Fruit fly (Drosophila melanogaster) whole organism, embryonic: ENCODE measurements around the gene Eig71Ec.
A peak's percentile ranks its signal among the peaks of the same experiment; 100 is the strongest.

Source experiments
- Asciz ChIP-seq: fragments of 200-800 bp; sonication (Bioruptor generic); optimal IDR thresholded peaks from 2 replicates; lab custom pipeline; 2017; ENCODE audit warnings: missing biosample characterization, mild to moderate bottlenecking, missing genetic modification characterization, missing genetic modification reagents
- Bgb ChIP-seq: fragments of 200-800 bp; sonication (Bioruptor generic); IDR thresholded peaks from 2 replicates; pipeline ENCODE4 v1.3.6; 2022; ENCODE audit warnings: missing biosample characterization, missing genetic modification characterization; ENCODE audit not compliant: partially characterized antibody
- BtbVII ChIP-seq: fragments of 200-800 bp; sonication (Bioruptor generic); optimal IDR thresholded peaks from 3 replicates; lab custom pipeline; 2017; ENCODE audit warnings: missing biosample characterization, mild to moderate bottlenecking, missing genetic modification characterization
- CG10147 ChIP-seq: fragments of 200-800 bp; sonication (Bioruptor generic); optimal IDR thresholded peaks from 2 replicates; lab custom pipeline; 2019; ENCODE audit warnings: missing biosample characterization, mild to moderate bottlenecking, missing genetic modification characterization, moderate library complexity
- CG10321 ChIP-seq: fragments of 200-800 bp; sonication (Bioruptor generic); IDR thresholded peaks from 2 replicates; pipeline ENCODE4 v1.3.6; 2022; ENCODE audit warnings: missing biosample characterization, missing genetic modification characterization
- CG10959 ChIP-seq: fragments of 200-800 bp; sonication (Bioruptor generic); IDR thresholded peaks from 2 replicates; pipeline ENCODE4 v1.3.6; 2022; ENCODE audit warnings: missing biosample characterization, missing genetic modification characterization
- CG13894 ChIP-seq: fragments of 200-800 bp; sonication (Bioruptor generic); optimal IDR thresholded peaks from 3 replicates; lab custom pipeline; 2018; ENCODE audit warnings: missing biosample characterization, mild to moderate bottlenecking, missing genetic modification characterization, moderate library complexity
- CG16779 ChIP-seq: fragments of 200-800 bp; sonication (Bioruptor generic); IDR thresholded peaks from 2 replicates; pipeline ENCODE4 v1.3.6; 2022; ENCODE audit warnings: missing biosample characterization, missing genetic modification characterization
- CG16863 ChIP-seq: fragments of 200-800 bp; sonication (Bioruptor generic); optimal IDR thresholded peaks from 3 replicates; lab custom pipeline; 2016; ENCODE audit warnings: missing biosample characterization, missing genetic modification characterization
- CG17328 ChIP-seq: fragments of 200-800 bp; sonication (Bioruptor generic); IDR thresholded peaks from 2 replicates; pipeline ENCODE4 v1.3.6; 2022; ENCODE audit warnings: missing biosample characterization, missing genetic modification characterization
- CG17359 ChIP-seq: fragments of 200-800 bp; sonication (Bioruptor generic); optimal IDR thresholded peaks from 3 replicates; lab custom pipeline; 2018; ENCODE audit warnings: missing biosample characterization, mild to moderate bottlenecking, missing genetic modification characterization, moderate library complexity
- CG2678 ChIP-seq: fragments of 200-800 bp; sonication (Bioruptor generic); optimal IDR thresholded peaks from 3 replicates; lab custom pipeline; 2019; ENCODE audit warnings: missing biosample characterization, mild to moderate bottlenecking, missing genetic modification characterization, moderate library complexity
- CG31441 ChIP-seq: fragments of 200-800 bp; sonication (Bioruptor generic); IDR thresholded peaks from 2 replicates; pipeline ENCODE4 v1.3.6; 2022; ENCODE audit warnings: missing biosample characterization, missing genetic modification characterization
- CG33557 ChIP-seq: fragments of 200-800 bp; sonication (Bioruptor generic); optimal IDR thresholded peaks from 2 replicates; lab custom pipeline; 2019; ENCODE audit warnings: missing biosample characterization, mild to moderate bottlenecking, missing genetic modification characterization, moderate library complexity
- CG34376 ChIP-seq: fragments of 200-800 bp; sonication (Bioruptor generic); optimal IDR thresholded peaks from 2 replicates; lab custom pipeline; 2018; ENCODE audit warnings: missing biosample characterization, mild to moderate bottlenecking, missing genetic modification characterization
- CG4424 ChIP-seq: fragments of 200-800 bp; sonication (Bioruptor generic); optimal IDR thresholded peaks from 3 replicates; lab custom pipeline; 2016; ENCODE audit warnings: missing biosample characterization, missing genetic modification characterization
- CG6813 ChIP-seq: fragments of 200-800 bp; sonication (Bioruptor generic); optimal IDR thresholded peaks from 2 replicates; lab custom pipeline; 2017; ENCODE audit warnings: missing biosample characterization, missing genetic modification characterization, mild to moderate bottlenecking, moderate library complexity, missing genetic modification reagents
- CG7556 ChIP-seq: fragments of 200-800 bp; sonication (Bioruptor generic); optimal IDR thresholded peaks from 2 replicates; lab custom pipeline; 2017; ENCODE audit warnings: missing biosample characterization, mild to moderate bottlenecking, missing genetic modification characterization
- CG7839 ChIP-seq: fragments of 200-800 bp; sonication (Bioruptor generic); optimal IDR thresholded peaks from 3 replicates; lab custom pipeline; 2018; ENCODE audit warnings: missing biosample characterization, mild to moderate bottlenecking, missing genetic modification characterization, moderate library complexity
- CTCF ChIP-seq: fragments of 200-800 bp; sonication (Bioruptor generic); optimal IDR thresholded peaks from 2 replicates; lab custom pipeline; 2017; ENCODE audit warnings: missing biosample characterization, mild to moderate bottlenecking, missing genetic modification characterization, moderate library complexity
- Camta ChIP-seq: fragments of 200-800 bp; sonication (Bioruptor generic); optimal IDR thresholded peaks from 2 replicates; lab custom pipeline; 2016; ENCODE audit warnings: missing biosample characterization, missing genetic modification characterization
- CoRest ChIP-seq: fragments of 200-800 bp; sonication (Bioruptor generic); optimal IDR thresholded peaks from 3 replicates; lab custom pipeline; 2018; ENCODE audit warnings: missing biosample characterization, mild to moderate bottlenecking, missing genetic modification characterization, moderate library complexity
- Dad ChIP-seq: fragments of 200-800 bp; sonication (Bioruptor generic); optimal IDR thresholded peaks from 3 replicates; lab custom pipeline; 2016; ENCODE audit warnings: missing biosample characterization, missing genetic modification characterization
- Ets65A ChIP-seq: fragments of 200-800 bp; sonication (Bioruptor generic); peaks from one replicate; lab custom pipeline; 2016; ENCODE audit warnings: missing biosample characterization, missing genetic modification characterization
- Kr ChIP-seq: fragments of 200-800 bp; sonication (Bioruptor generic); optimal IDR thresholded peaks from 2 replicates; lab custom pipeline; 2017; ENCODE audit warnings: missing biosample characterization, mild to moderate bottlenecking, missing genetic modification characterization
- Lpt ChIP-seq: fragments of >200 bp; optimal IDR thresholded peaks from 2 replicates; lab custom pipeline; 2018; ENCODE audit warnings: missing biosample characterization, missing genetic modification characterization
- MESR4 ChIP-seq: fragments of 200-800 bp; sonication (Bioruptor generic); optimal IDR thresholded peaks from 2 replicates; lab custom pipeline; 2018; ENCODE audit warnings: missing biosample characterization, mild to moderate bottlenecking, missing genetic modification characterization, moderate library complexity
- Max ChIP-seq: fragments of 200-800 bp; sonication (Bioruptor generic); optimal IDR thresholded peaks from 2 replicates; lab custom pipeline; 2016; ENCODE audit warnings: missing biosample characterization, mild to moderate bottlenecking, missing genetic modification characterization
- Xrp1 ChIP-seq: fragments of 200-800 bp; sonication (Bioruptor generic); IDR thresholded peaks from 2 replicates; pipeline ENCODE4 v1.3.6; 2022; ENCODE audit warnings: missing biosample characterization, missing genetic modification characterization
- ash1 ChIP-seq: fragments of 200-800 bp; sonication (Bioruptor generic); optimal IDR thresholded peaks from 2 replicates; lab custom pipeline; 2018; ENCODE audit warnings: missing biosample characterization, mild to moderate bottlenecking, missing genetic modification characterization
- bowl ChIP-seq: fragments of 200-800 bp; sonication (Bioruptor generic); IDR thresholded peaks from 2 replicates; pipeline ENCODE4 v1.3.6; 2022; ENCODE audit warnings: missing biosample characterization, missing genetic modification characterization
- chinmo ChIP-seq: fragments of 200-800 bp; sonication (Bioruptor generic); IDR thresholded peaks from 4 replicates; pipeline ENCODE4 v1.3.6; 2022; ENCODE audit warnings: missing biosample characterization, missing genetic modification characterization; ENCODE audit not compliant: partially characterized antibody
- ci ChIP-seq: fragments of 200-800 bp; sonication (Bioruptor generic); IDR thresholded peaks from 3 replicates; pipeline ENCODE4 v1.3.6; 2022; ENCODE audit warnings: missing biosample characterization, missing genetic modification characterization
- cwo ChIP-seq: fragments of 200-800 bp; sonication (Bioruptor generic); optimal IDR thresholded peaks from 3 replicates; lab custom pipeline; 2017; ENCODE audit warnings: missing biosample characterization, missing genetic modification characterization, mild to moderate bottlenecking, moderate library complexity, missing genetic modification reagents
- dmrt11E ChIP-seq: fragments of 200-800 bp; sonication (Bioruptor generic); optimal IDR thresholded peaks from 3 replicates; lab custom pipeline; 2018; ENCODE audit warnings: missing biosample characterization, mild to moderate bottlenecking, missing genetic modification characterization, moderate library complexity
- exex ChIP-seq: fragments of 200-800 bp; sonication (Bioruptor generic); optimal IDR thresholded peaks from 4 replicates; lab custom pipeline; 2018; ENCODE audit warnings: missing biosample characterization, mild to moderate bottlenecking, missing genetic modification characterization, moderate library complexity
- gem ChIP-seq: fragments of 200-800 bp; sonication (Bioruptor generic); optimal IDR thresholded peaks from 2 replicates; lab custom pipeline; 2019; ENCODE audit warnings: missing biosample characterization, mild to moderate bottlenecking, missing genetic modification characterization, moderate library complexity
- grn ChIP-seq: fragments of 200-800 bp; sonication (Bioruptor generic); optimal IDR thresholded peaks from 3 replicates; lab custom pipeline; 2017; ENCODE audit warnings: missing biosample characterization, missing genetic modification characterization
- hb ChIP-seq: fragments of 200-800 bp; sonication (Bioruptor generic); IDR thresholded peaks from 3 replicates; pipeline ENCODE4 v1.3.6; 2022; ENCODE audit warnings: missing biosample characterization, missing genetic modification characterization; ENCODE audit not compliant: partially characterized antibody
- ind ChIP-seq: fragments of 200-800 bp; sonication (Bioruptor generic); optimal IDR thresholded peaks from 3 replicates; lab custom pipeline; 2016; ENCODE audit warnings: missing biosample characterization, missing genetic modification characterization
- jigr1 ChIP-seq: fragments of 200-800 bp; sonication (Bioruptor generic); IDR thresholded peaks from 3 replicates; pipeline ENCODE4 v1.3.6; 2022; ENCODE audit warnings: missing biosample characterization, missing genetic modification characterization
- kah ChIP-seq: fragments of 200-800 bp; sonication (Bioruptor generic); optimal IDR thresholded peaks from 2 replicates; lab custom pipeline; 2018; ENCODE audit warnings: missing biosample characterization, mild to moderate bottlenecking, missing genetic modification characterization
- lmd ChIP-seq: fragments of 200-800 bp; sonication (Bioruptor generic); IDR thresholded peaks from 2 replicates; pipeline ENCODE4 v1.3.6; 2022; ENCODE audit warnings: missing biosample characterization, missing genetic modification characterization
- mam ChIP-seq: fragments of 200-800 bp; sonication (Bioruptor generic); optimal IDR thresholded peaks from 3 replicates; lab custom pipeline; 2016; ENCODE audit warnings: missing biosample characterization, missing genetic modification characterization
- pfk ChIP-seq: fragments of 200-800 bp; sonication (Bioruptor generic); optimal IDR thresholded peaks from 2 replicates; lab custom pipeline; 2018; ENCODE audit warnings: missing biosample characterization, mild to moderate bottlenecking, missing genetic modification characterization, moderate library complexity
- sens ChIP-seq: fragments of 200-800 bp; sonication (Bioruptor generic); peaks from one replicate; lab custom pipeline; 2016; ENCODE audit warnings: missing biosample characterization, missing genetic modification characterization
- sim ChIP-seq: fragments of 200-800 bp; sonication (Bioruptor generic); IDR thresholded peaks from 2 replicates; pipeline ENCODE4 v1.3.6; 2022; ENCODE audit warnings: missing biosample characterization, missing genetic modification characterization
- sug ChIP-seq: fragments of 200-800 bp; optimal IDR thresholded peaks from 2 replicates; lab custom pipeline; 2019; ENCODE audit warnings: missing biosample characterization, mild to moderate bottlenecking, missing genetic modification characterization, moderate library complexity
- vnd ChIP-seq: fragments of 200-800 bp; sonication (Bioruptor generic); IDR thresholded peaks from 3 replicates; pipeline ENCODE4 v1.3.6; 2022; ENCODE audit warnings: missing biosample characterization, missing genetic modification characterization; ENCODE audit not compliant: partially characterized antibody
- zf30C ChIP-seq: fragments of 200-800 bp; sonication (Bioruptor generic); optimal IDR thresholded peaks from 3 replicates; lab custom pipeline; 2018; ENCODE audit warnings: missing biosample characterization, mild to moderate bottlenecking, missing genetic modification characterization

Gene Eig71Ec

DNA sequence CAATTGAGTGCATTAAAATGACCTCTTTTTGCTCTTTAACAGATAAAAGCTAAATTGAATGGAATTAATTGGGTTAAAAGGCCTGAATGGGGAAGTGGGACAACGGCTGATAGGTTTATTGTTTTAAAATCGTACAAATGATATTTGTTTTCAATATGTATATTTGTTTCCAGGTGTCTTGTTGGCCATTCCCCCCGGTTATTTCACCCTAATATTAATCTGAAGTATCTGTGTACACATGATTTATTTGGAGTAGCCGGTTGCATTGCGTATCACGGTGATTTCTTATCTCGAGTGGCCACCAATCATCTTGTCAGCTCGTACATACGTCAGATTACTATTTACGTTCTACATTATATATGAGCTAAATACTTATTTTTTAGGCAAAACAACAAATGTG is 15.7 kb downstream of the Eig71Ec start (continued):
- 0 out of 2 replicates have a peak, but pooled peaks have one; percentile 21 for TF ChIP-seq CG10321
- no peak for TF ChIP-seq CG17359 (tag; lab: Kevin White, UChicago)
- TF ChIP-seq sens (GFP tag; lab: Kevin White, UChicago), result peak; percentile 60
- TF ChIP-seq grn (GFP tag; lab: Kevin White, UChicago), result peak; percentile 81
- TF ChIP-seq Kr, result no peak
- no peak for TF ChIP-seq Bgb
- peak; percentile 9 for TF ChIP-seq Camta
- peak; percentile 16 for TF ChIP-seq dmrt11E (tag; lab: Kevin White, UChicago)
- peak; percentile 2 for TF ChIP-seq CG33557 (GFP tag; lab: Kevin White, UChicago)
- no peak for TF ChIP-seq jigr1 (GFP tag; lab: Robert Waterston, UW)
- TF ChIP-seq kah (GFP tag; lab: Kevin White, UChicago), result no peak
- no peak for TF ChIP-seq CG16779 (GFP tag; lab: Robert Waterston, UW)
- TF ChIP-seq ash1 (GFP tag; lab: Kevin White, UChicago), result no peak
- TF ChIP-seq Xrp1 (GFP tag; lab: Robert Waterston, UW), result 0 out of 2 replicates have a peak, but pooled peaks have one; percentile 21
- TF ChIP-seq ci (GFP tag; lab: Robert Waterston, UW), result no peak
- no peak for TF ChIP-seq CG17328 (GFP tag; lab: Robert Waterston, UW)
- TF ChIP-seq cwo, result peak; percentile 30
- TF ChIP-seq Dad, result no peak
- TF ChIP-seq exex (tag; lab: Kevin White, UChicago), result peak; percentile 84
- no peak for TF ChIP-seq CG10147 (GFP tag; lab: Kevin White, UChicago)
- TF ChIP-seq BtbVII (GFP tag; lab: Kevin White, UChicago), result no peak
- TF ChIP-seq CG16863 (GFP tag; lab: Kevin White, UChicago), result no peak
- peak; percentile 65; the same call in 2 of the 4 replicates for TF ChIP-seq chinmo (GFP tag; lab: Robert Waterston, UW)
- no peak for TF ChIP-seq CG7556
- 0 out of 2 replicates have a peak, but pooled peaks have one; percentile 10 for TF ChIP-seq sim
- peak; percentile 58; the same call in 2 of the 3 replicates for TF ChIP-seq vnd (GFP tag; lab: Robert Waterston, UW)
- TF ChIP-seq Max (GFP tag; lab: Kevin White, UChicago), result no peak
- peak; percentile 45 for TF ChIP-seq CG34376 (GFP tag; lab: Kevin White, UChicago)
- TF ChIP-seq Asciz (GFP tag; lab: Kevin White, UChicago), result peak; percentile 3
- peak; percentile 5 for TF ChIP-seq CG2678 (tag; lab: Kevin White, UChicago)
- TF ChIP-seq, all 482 proteins: peak for 25

DNA sequence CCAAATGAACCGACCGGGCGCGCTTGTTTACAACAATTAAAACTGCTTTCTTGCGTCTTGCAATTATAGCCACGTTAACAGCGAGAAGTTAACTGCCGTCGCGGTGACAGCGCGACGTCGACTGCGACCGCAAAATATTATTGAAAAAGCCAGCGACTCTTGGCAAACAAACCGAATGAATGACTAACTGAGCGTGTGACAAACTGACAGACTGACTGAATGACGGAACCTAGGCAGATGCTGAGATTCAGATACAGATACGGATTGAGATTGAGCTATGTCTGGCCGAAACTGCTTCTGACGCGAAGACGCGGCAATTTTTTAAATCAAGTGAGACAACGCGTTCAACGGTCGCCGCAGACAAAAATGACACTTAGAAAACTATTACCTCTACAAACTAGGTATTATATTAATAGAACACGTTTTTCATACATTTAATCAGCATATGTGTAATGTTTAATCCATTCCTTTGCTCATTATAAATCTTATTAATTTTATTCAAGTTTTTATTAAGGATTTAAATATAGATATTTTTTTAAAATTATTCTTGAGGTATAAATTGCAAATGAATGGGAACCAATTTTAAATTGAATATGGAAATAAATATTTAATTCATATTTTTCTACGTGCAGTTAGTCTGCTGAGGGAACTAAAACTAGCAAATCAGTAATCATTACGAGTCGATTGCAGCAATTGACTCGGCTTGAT is 17.5 kb downstream of the Eig71Ec start:
- no peak for TF ChIP-seq lmd (GFP tag; lab: Robert Waterston, UW)
- TF ChIP-seq ind (GFP tag; lab: Kevin White, UChicago), result no peak
- TF ChIP-seq CG7839 (tag; lab: Kevin White, UChicago), result peak; percentile 15
- no peak for TF ChIP-seq bowl
- TF ChIP-seq cwo, result peak; percentile 31
- no peak for TF ChIP-seq CG4424 (GFP tag; lab: Kevin White, UChicago)
- TF ChIP-seq chinmo (GFP tag; lab: Robert Waterston, UW), result 0 out of 4 replicates have a peak, but pooled peaks have one; percentile 26
- no peak for TF ChIP-seq mam (GFP tag; lab: Kevin White, UChicago)
- peak; percentile 50 for TF ChIP-seq gem (tag; lab: Kevin White, UChicago)
- no peak for TF ChIP-seq Lpt
- TF ChIP-seq Bgb, result no peak
- peak; percentile 32 for TF ChIP-seq CG13894 (tag; lab: Kevin White, UChicago)
- TF ChIP-seq CoRest (tag; lab: Kevin White, UChicago), result peak; percentile 2
- TF ChIP-seq CG31441 (GFP tag; lab: Robert Waterston, UW), result no peak
- no peak for TF ChIP-seq MESR4 (GFP tag; lab: Kevin White, UChicago)
- TF ChIP-seq CG6813, result no peak
- no peak for TF ChIP-seq pfk (GFP tag; lab: Kevin White, UChicago)
- TF ChIP-seq hb (GFP tag; lab: Robert Waterston, UW), result no peak
- TF ChIP-seq CG10959 (GFP tag; lab: Robert Waterston, UW), result no peak
- no peak for TF ChIP-seq CTCF (GFP tag; lab: Kevin White, UChicago)
- no peak for TF ChIP-seq Ets65A (GFP tag; lab: Kevin White, UChicago)
- peak; percentile 10 for TF ChIP-seq sug
- TF ChIP-seq zf30C (GFP tag; lab: Kevin White, UChicago), result no peak
